Fruit fly (Drosophila melanogaster): Measurements from ENCODE around the gene colt.

Gene colt

dm6 chr2L:2754437-2755322 lies 15.2 kb downstream of the colt start (continued):
- TF ChIP-seq ase (GFP tag; IDR thresholded peaks at IDR 0.05) (no peak), dan (GFP tag; IDR thresholded peaks at IDR 0.05) (no peak), gsb-n (tag; optimal IDR thresholded peaks at IDR 0.05) (peak; percentile 50), Spps (tag; optimal IDR thresholded peaks at IDR 0.05) (peak; percentile 63), lbe (GFP tag; optimal IDR thresholded peaks at IDR 0.05) (no peak), CG31224 (GFP tag; IDR thresholded peaks at IDR 0.05) (no peak), ham (GFP tag; IDR thresholded peaks at IDR 0.05) (no peak), pum (GFP tag; optimal IDR thresholded peaks at IDR 0.05) (peak; percentile 61), emc (GFP tag; optimal IDR thresholded peaks at IDR 0.05) (peak; percentile 62), CG4282 (GFP tag; optimal IDR thresholded peaks at IDR 0.05) (no peak), Kr (GFP tag; optimal IDR thresholded peaks at IDR 0.05) (no peak), amos (GFP tag; IDR thresholded peaks at IDR 0.05; ENCODE audit: partially characterized antibody) (no peak), btn (GFP tag; optimal IDR thresholded peaks at IDR 0.05) (peak; percentile 35), CG7963 (GFP tag; IDR thresholded peaks at IDR 0.05; ENCODE audit: partially characterized antibody) (no peak), CG6654 (GFP tag; optimal IDR thresholded peaks at IDR 0.05) (peak; percentile 53), sens (GFP tag) (peak; percentile 94), CG9817 (tag; optimal IDR thresholded peaks at IDR 0.05) (peak; percentile 79), CG11398 (GFP tag; optimal IDR thresholded peaks at IDR 0.05) (peak; percentile 51), Hr39 (optimal IDR thresholded peaks at IDR 0.05) (no peak), CG12155 (GFP tag; optimal IDR thresholded peaks at IDR 0.05) (peak; percentile 62), gcm2 (GFP tag; optimal IDR thresholded peaks at IDR 0.05) (peak; percentile 1), twi (tag; optimal IDR thresholded peaks at IDR 0.05) (peak; percentile 54), en (GFP tag; optimal IDR thresholded peaks at IDR 0.05) (peak; percentile 80), nerfin-2 (GFP tag; IDR thresholded peaks at IDR 0.05; ENCODE audit: partially characterized antibody) (no peak), CTCF (GFP tag; optimal IDR thresholded peaks at IDR 0.05) (peak; percentile 41), row (GFP tag; IDR thresholded peaks at IDR 0.05) (no peak), trh (GFP tag; optimal IDR thresholded peaks at IDR 0.05) (peak; percentile 32), CG1832 (GFP tag; optimal IDR thresholded peaks at IDR 0.05) (no peak), Aef1 (GFP tag; IDR thresholded peaks at IDR 0.05) (no peak), cad (GFP tag; optimal IDR thresholded peaks at IDR 0.05) (peak; percentile 8), CG10959 (GFP tag; IDR thresholded peaks at IDR 0.05) (no peak), CG14667 (GFP tag; IDR thresholded peaks at IDR 0.05) (no peak), toy (GFP tag; IDR thresholded peaks at IDR 0.05) (no peak), al (GFP tag; IDR thresholded peaks at IDR 0.05) (no peak), Abd-B (GFP tag; optimal IDR thresholded peaks at IDR 0.05) (peak; percentile 57), eve (GFP tag; optimal IDR thresholded peaks at IDR 0.05) (no peak), mirr (GFP tag; optimal IDR thresholded peaks at IDR 0.05) (peak; percentile 50), ara (GFP tag; IDR thresholded peaks at IDR 0.05) (no peak), sob (GFP tag; IDR thresholded peaks at IDR 0.05) (no peak), CG1529 (GFP tag; optimal IDR thresholded peaks at IDR 0.05) (peak; percentile 85), Hsf (GFP tag; optimal IDR thresholded peaks at IDR 0.05) (peak; percentile 72), Jarid2 (GFP tag; optimal IDR thresholded peaks at IDR 0.05) (peak; percentile 56), CG17186 (GFP tag; optimal IDR thresholded peaks at IDR 0.05) (peak; percentile 36), phol (tag; optimal IDR thresholded peaks at IDR 0.05) (peak; percentile 86), CG4730 (GFP tag; IDR thresholded peaks at IDR 0.05) (no peak), CG12299 (tag; optimal IDR thresholded peaks at IDR 0.05) (peak; percentile 82), CG10462 (GFP tag; optimal IDR thresholded peaks at IDR 0.05) (peak; percentile 59), CG17829 (tag; optimal IDR thresholded peaks at IDR 0.05) (peak; percentile 78), CG33213 (GFP tag; optimal IDR thresholded peaks at IDR 0.05) (peak; percentile 64), CG18262 (tag; optimal IDR thresholded peaks at IDR 0.05) (peak; percentile 89), CG6689 (GFP tag; IDR thresholded peaks at IDR 0.05) (no peak), Fer3 (tag; optimal IDR thresholded peaks at IDR 0.05) (peak; percentile 84)
